Fruit fly (Drosophila melanogaster): ENCODE measurements around the gene CG4577.

The CG4577 gene

DNA sequence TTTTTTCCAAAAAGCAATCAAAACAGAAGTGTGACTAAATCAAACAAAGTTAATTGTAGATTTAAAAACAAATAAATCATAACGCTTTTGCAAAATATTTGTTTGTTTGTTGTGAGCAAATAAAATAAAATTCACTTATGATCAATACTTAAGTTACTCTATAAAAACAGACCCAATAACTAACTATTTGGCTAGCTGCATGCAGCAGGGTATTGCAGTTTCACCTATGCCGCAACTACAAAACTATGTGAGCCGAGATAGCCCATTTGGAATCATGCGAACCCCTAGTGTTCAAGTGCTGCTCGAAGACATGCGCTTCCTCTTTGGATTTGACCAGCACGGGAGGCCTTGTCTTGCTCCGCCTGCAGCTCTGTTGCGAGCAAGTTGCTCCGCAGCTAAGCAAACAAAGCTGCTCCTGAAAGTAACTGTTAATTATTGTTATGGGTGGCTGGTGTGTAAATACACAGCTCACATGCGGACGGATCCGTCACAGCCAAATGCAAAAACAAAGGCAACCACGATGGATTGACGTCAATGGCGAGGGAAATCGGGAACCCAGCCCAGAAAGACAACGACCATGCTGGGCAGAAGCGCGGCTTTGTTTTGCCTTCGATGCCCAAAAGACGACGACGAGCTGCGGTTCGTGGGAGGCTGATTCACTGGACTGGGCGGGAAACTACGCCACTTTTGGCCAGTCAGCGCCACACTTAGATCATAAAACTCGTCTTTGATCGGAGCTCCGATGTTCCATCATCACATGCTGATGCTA lies 12.4 kb upstream of the CG4577 start:
- TF ChIP-seq CG17801 (GFP tag; optimal IDR thresholded peaks at IDR 0.05; ENCODE audit: partially characterized antibody): no peak

DNA sequence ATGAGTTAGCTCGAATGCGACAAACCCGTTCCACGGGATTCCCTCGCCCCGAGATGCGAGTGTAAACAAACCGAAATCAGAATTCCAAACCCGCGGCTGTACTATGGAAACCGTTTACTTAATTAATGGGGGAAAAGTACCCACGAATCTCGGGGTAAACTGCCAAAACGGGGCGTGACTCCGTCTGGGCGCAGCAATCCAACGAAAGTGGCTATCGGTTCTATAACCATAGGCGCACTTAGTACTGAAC lies 11.9 kb upstream of the CG4577 start:
- no peak for TF ChIP-seq CG17801 (GFP tag; optimal IDR thresholded peaks at IDR 0.05; ENCODE audit: partially characterized antibody)

DNA sequence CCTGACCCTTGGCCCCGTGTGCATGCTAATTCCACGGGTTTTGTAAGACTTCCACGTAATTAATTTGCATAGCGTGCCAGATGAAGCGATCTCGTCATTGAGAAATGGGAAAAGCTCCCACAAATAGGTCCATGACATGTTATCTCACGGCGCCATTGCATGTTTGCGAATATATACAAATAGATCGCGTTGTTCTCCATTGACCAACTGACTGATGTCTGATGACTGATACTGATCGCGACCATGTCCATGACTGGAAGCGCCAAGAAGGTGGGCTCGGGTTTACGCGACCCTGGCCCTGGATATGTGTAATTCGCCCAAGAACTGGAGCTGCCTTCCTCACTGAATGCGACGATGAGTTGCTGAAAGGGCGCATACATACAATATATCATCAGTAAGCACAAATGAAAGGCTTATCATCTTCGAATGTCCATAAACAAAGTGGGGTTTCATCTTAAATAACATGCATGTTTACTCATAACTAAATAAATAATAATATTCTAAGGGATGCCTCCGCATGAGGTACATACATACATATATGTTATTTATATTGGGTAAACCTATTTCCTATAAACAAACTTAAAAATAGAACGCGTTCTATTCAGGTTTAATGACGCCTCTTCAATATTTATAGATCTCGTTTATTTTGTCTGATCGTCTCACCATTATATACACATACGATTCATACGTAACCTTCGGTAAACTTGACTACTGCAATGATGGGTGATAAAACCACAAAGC lies 11.2 kb upstream of the CG4577 start:
- peak; percentile 35 for TF ChIP-seq CG17801 (GFP tag; optimal IDR thresholded peaks at IDR 0.05; ENCODE audit: partially characterized antibody)

DNA sequence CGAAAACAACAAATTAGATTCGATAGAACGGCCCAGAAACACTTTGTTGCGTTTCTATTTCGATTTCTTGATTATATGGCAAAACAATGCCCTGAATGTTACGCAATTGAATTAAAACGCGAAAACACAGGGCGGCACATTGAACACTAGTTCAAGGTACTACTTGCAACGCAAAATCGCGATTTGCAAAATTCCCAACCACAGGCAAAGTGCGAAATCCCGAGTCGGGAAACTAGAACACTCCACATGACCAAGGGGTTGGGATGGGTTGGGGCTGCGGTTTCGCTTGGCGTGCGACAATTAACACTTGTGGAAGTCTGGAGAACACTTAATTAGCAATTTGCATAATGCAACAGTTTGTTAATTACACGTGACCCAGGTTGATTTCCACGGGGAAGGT lies 10.2 kb upstream of the CG4577 start:
- TF ChIP-seq CG17801 (GFP tag; optimal IDR thresholded peaks at IDR 0.05; ENCODE audit: partially characterized antibody): no peak

DNA sequence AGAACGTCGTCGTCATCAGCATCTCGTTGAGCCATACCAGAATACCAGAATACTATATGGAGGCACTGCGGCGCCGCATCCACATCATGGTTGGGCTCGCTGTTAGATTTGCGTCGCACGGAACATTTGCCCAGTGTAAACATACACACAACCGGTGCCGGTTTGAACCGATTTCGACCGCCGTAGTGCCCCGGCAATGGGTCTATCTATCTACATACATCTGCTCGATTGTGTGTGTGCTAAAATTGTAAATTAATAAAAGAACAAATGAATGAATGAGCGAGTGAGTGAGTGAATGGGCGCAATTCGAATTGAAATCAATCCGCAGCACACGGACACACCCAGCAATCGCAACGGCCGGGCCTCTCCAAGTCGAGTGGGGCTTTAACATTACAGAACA lies 9.1 kb upstream of the CG4577 start:
- no peak for TF ChIP-seq CG17801 (GFP tag; optimal IDR thresholded peaks at IDR 0.05; ENCODE audit: partially characterized antibody)

DNA sequence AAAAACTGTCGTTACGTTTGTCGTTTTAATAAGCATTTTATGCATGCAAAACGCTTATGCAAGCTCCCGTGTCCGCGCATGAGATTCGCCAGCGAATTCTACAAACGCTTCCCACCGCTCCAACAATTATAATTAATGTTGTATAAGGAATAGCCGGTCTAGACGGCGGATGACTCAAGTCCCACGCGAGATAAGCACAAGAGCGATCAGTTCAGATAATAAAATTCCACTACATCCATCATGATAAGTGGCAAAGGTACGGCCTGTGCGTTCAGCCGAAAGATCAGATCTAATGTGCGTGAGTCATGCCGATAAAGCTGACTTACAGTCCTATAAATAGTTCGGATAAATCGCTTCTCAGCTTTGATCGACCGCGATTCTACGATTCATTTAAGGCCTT lies 8.0 kb upstream of the CG4577 start:
- TF ChIP-seq CG17801 (GFP tag; optimal IDR thresholded peaks at IDR 0.05; ENCODE audit: partially characterized antibody): no peak

DNA sequence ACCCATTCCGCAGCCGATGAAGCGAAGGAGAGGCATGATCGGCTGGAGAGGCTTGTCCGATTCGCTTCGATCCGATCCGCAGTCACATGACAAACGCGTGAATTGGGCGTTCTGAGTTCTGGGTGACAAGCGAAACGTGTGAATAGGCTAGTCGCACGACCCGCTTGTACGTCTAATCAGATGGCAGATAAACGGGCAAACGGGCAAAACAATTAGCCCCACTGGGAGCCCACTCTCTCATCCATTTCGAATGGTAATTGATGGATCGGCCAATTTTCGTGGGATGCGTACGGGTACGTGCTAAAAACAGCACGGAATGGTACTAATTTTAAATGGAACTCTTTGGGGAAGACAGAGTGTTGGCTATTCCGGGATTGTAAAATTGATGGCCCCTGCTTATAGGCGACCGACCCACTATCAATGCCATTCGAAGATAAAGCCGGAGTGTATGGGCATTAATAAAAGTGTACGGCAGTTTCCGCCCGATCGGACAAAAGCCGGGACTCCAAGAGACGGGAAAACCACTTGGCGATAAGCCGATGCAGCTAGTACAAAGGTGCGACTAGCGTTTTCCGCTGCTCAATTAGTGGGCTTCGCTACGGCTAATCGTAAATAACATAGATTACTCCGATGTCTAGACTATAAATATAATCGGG lies 6.9 kb upstream of the CG4577 start:
- TF ChIP-seq CG17801 (GFP tag; optimal IDR thresholded peaks at IDR 0.05; ENCODE audit: partially characterized antibody): no peak

DNA sequence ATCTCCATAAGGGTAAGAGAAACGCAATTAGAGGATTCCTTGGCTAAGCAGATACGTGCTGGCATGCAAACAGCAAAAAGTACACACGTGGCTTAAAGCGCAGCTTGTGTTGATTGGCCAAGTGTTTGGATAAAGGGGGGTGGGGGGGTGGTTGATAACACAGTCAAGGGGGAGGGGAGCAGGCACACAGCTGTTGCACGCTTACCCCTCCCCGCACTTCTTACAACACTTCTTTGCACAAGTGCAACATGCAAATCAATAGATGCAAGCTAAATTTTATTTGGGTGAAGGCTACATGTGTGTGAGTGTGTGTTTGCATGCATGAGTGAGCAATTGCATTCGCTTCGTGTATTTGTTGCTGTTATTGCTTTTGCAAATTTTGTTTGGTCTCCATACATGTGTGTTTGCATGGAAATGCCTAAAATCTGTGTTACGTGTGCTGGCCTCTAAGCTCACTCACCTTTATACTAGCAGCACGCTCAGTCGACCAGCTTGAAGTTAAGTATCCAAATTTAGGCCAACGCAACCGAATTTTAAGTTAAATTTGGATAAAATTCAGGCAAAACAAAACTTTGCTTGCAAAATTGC lies 6.1 kb upstream of the CG4577 start:
- TF ChIP-seq CG17801 (GFP tag; optimal IDR thresholded peaks at IDR 0.05; ENCODE audit: partially characterized antibody): no peak

DNA sequence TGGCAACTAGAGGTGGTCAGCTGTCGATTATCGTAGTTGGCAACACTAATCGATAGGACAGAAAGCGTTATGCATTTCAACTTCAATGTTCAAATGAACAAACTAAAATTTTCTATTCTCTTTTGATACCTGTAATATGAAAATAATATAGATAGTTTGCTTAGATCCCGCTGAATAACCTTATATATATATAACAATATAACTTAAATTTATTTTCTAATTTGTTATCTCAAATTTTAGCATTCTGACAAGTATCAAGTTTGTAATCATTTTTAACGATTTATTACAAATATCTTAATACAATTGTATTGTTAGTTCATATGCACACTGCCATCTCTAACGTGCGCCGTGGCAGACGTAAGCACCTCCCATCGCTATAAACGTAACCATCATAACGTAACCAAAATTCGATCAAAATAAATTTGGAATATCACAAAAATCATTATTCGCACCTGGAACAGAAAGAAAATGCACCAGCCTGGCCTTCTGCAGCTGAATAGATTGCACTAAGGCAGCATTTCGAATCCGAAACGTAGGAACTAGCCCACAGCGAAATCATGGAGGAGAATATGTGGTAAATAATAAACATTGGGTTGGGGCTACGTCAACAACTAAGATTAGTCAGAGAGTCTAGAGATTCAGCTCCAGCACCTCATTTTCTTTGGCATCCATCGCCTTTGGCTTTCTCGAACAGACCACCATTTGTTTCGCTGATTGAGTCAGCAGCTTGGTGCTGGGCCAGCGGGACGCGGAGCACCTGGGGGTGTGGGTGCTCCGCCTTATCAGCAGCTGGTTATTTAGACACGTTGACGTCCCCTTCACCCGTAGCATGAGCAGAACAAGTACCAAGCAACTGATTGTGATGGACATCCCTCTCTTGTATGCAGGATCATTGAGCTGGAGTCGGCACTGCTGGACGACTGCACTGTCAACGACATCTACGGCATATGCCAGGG lies 5.3 kb upstream of the CG4577 start, which contains the start of the genes Pino and TBC1D23:
Gene Pino (minus strand): TSS at position 22 of the 956 bp plus-strand sequence.
Gene TBC1D23 (plus strand): TSS at position 385 of the 956 bp plus-strand sequence.
- peak; percentile 67 for TF ChIP-seq CG17801 (GFP tag; optimal IDR thresholded peaks at IDR 0.05; ENCODE audit: partially characterized antibody)

DNA sequence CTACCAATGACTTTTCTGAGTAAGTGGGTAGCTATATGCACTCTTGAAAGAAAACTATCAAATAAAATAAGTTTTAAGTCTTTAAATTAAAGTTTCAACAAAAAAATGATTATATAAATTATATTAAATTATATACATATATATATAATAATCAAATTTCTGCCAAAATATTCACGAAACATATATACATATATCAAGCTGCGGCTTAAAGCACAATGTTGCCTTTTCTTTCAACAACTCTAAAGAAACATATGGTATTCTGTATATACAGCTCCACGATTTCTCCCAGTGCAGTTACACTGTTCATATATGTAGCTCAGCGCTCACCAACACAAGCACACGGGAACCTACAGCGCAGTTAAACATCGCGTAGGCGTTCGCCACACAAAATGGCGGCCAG lies 1.0 kb downstream of the CG4577 start:
- TF ChIP-seq CG17801 (GFP tag; optimal IDR thresholded peaks at IDR 0.05; ENCODE audit: partially characterized antibody): no peak

DNA sequence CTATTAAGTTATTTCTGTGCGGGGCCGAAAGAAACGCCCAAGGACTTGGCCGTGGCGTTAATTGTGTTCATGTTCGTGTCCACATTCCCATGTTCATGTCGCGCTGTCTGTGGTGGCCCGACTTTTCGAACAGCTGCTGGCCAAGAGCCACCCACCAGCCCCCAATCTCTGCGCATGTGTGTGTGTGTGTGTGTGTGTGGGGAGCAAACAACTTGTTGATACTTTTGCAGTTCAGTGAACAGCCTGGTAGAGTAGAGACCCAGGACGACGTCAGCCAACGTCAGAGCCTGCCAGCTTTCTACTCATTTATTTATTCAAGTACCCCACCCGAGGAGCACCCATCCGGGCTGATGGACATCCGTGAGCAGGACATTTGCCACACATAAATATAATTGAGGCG lies 2.5 kb downstream of the CG4577 start:
- no peak for TF ChIP-seq CG17801 (GFP tag; optimal IDR thresholded peaks at IDR 0.05; ENCODE audit: partially characterized antibody)

DNA sequence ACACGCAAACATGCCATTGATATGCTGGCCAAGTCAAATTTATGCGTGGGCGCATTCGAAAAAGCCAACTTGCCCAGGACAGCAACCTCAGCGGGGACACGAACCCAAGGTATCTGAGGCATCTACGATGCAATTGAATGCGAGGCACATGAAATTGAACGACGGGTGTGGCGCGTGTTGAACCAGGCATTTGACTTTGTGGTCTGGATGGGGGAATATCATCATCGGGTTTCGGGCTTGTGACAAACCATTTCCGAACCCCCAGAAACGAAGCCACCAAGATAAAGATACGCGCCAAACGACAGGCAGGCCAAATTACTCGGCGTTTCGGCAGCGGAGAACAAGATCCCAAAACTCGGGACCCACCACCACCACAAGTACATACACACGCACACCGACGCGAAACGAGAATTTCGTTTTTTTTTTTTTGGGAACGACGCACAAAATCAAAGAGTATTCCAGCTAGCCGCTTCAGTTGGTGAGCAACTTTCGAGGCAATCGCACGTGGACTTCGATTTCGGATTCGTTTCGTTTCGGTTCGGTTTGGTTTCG lies 8.3 kb downstream of the CG4577 start, which contains the start of gene MFS3:
Gene MFS3 (plus strand): TSS at position 472 of the 552 bp plus-strand sequence.
- no peak for TF ChIP-seq CG17801 (GFP tag; optimal IDR thresholded peaks at IDR 0.05; ENCODE audit: partially characterized antibody)

DNA sequence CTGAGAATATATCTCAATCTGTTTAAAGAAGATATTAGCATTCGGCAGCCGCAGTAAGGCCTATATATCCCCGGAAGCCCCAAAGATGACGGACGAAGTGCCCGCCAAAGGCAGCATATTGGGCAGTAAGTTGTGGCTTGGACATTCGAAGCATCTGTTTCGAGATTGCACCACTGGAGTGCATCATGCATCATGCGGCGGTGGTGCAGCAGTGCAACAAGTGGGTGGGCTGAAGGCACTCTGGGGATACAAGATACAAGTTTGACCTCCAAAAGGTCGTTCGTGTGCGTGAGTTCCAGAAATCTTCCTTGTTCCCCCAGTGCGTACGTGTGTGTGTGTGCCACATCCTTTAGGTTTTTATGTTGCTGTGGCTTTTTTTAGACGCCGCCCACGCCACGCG lies 8.8 kb downstream of the CG4577 start:
- TF ChIP-seq CG17801 (GFP tag; optimal IDR thresholded peaks at IDR 0.05; ENCODE audit: partially characterized antibody): no peak
